Fruit fly (Drosophila melanogaster): ENCODE measurements around the gene kst.

DNA sequence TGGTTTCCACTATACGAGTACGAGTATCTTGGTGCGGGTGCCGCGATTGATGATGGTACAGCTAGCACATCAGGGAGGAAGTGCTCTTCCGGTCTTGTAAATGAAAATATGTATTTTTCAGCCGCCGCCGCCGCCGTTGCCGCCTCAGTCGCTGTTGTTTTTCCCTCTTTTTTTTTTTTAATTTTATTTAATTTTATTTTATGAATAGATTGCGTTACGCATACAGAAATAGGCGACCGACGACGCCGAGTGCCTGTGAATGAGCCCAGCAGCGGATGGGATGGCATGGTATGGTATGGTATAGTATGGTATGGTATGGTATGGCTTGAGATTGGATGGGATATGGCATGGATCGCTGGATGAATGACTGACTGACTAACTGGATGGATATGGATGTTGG, 50.1 kb downstream of the kst start:
- TF ChIP-seq CG8478 (optimal IDR thresholded peaks at IDR 0.05) (no peak), CTCF (optimal IDR thresholded peaks at IDR 0.05) (no peak)

Measured in S2 (cell line).